Fruit fly (Drosophila melanogaster) whole organism, embryonic: ENCODE results near the gene kat-60L1.

Experiments
- Ada2b ChIP-seq: fragments of 200-800 bp; sonication (Bioruptor generic); IDR thresholded peaks from 2 replicates; pipeline ENCODE4 v1.3.6; 2022; ENCODE audit warnings: missing biosample characterization, missing genetic modification characterization
- Antp ChIP-seq: fragments of 200-800 bp; sonication (Bioruptor generic); optimal IDR thresholded peaks from 3 replicates; lab custom pipeline; 2016; ENCODE audit warnings: missing biosample characterization, missing genetic modification characterization
- Bgb ChIP-seq: fragments of 200-800 bp; sonication (Bioruptor generic); IDR thresholded peaks from 2 replicates; pipeline ENCODE4 v1.3.6; 2022; ENCODE audit warnings: missing biosample characterization, missing genetic modification characterization; ENCODE audit not compliant: partially characterized antibody
- CG11560 ChIP-seq: fragments of 200-800 bp; sonication (Bioruptor generic); IDR thresholded peaks from 3 replicates; pipeline ENCODE4 v1.3.6; 2022; ENCODE audit warnings: missing biosample characterization, missing genetic modification characterization
- CG12071 ChIP-seq: fragments of 200-800 bp; sonication (Bioruptor generic); optimal IDR thresholded peaks from 3 replicates; lab custom pipeline; 2018; ENCODE audit warnings: missing biosample characterization, mild to moderate bottlenecking, missing genetic modification characterization
- CG12299 ChIP-seq: fragments of 200-800 bp; sonication (Bioruptor generic); optimal IDR thresholded peaks from 2 replicates; lab custom pipeline; 2018; ENCODE audit warnings: missing biosample characterization, mild to moderate bottlenecking, missing genetic modification characterization
- CG12769 ChIP-seq: fragments of 200-800 bp; sonication (Bioruptor generic); optimal IDR thresholded peaks from 2 replicates; lab custom pipeline; 2019; ENCODE audit warnings: missing biosample characterization, mild to moderate bottlenecking, missing genetic modification characterization, moderate library complexity
- CG15269 ChIP-seq: fragments of 200-800 bp; sonication (Bioruptor generic); optimal IDR thresholded peaks from 2 replicates; lab custom pipeline; 2018; ENCODE audit warnings: missing biosample characterization, mild to moderate bottlenecking, missing genetic modification characterization, moderate library complexity
- CG15479 ChIP-seq: fragments of 200-800 bp; sonication (Bioruptor generic); optimal IDR thresholded peaks from 3 replicates; lab custom pipeline; 2019; ENCODE audit warnings: missing biosample characterization, mild to moderate bottlenecking, missing genetic modification characterization, moderate library complexity
- CG16815 ChIP-seq: fragments of 200-800 bp; sonication (Bioruptor generic); optimal IDR thresholded peaks from 3 replicates; lab custom pipeline; 2017; ENCODE audit warnings: missing biosample characterization, mild to moderate bottlenecking, missing genetic modification characterization
- CG2199 ChIP-seq: fragments of 200-800 bp; sonication (Bioruptor generic); IDR thresholded peaks from 3 replicates; pipeline ENCODE4 v1.3.6; 2022; ENCODE audit warnings: missing biosample characterization, missing genetic modification characterization
- CG2889 ChIP-seq: fragments of 200-800 bp; sonication (Bioruptor generic); IDR thresholded peaks from 3 replicates; pipeline ENCODE4 v1.3.6; 2022; ENCODE audit warnings: missing biosample characterization, missing genetic modification characterization
- CG33557 ChIP-seq: fragments of 200-800 bp; sonication (Bioruptor generic); optimal IDR thresholded peaks from 2 replicates; lab custom pipeline; 2019; ENCODE audit warnings: missing biosample characterization, mild to moderate bottlenecking, missing genetic modification characterization, moderate library complexity
- CG3407 ChIP-seq: fragments of 200-800 bp; sonication (Bioruptor generic); optimal IDR thresholded peaks from 2 replicates; lab custom pipeline; 2018; ENCODE audit warnings: missing biosample characterization, mild to moderate bottlenecking, missing genetic modification characterization
- CG4328 ChIP-seq: fragments of 200-800 bp; sonication (Bioruptor generic); optimal IDR thresholded peaks from 3 replicates; lab custom pipeline; 2017; ENCODE audit warnings: missing biosample characterization, missing genetic modification reagents, missing genetic modification characterization
- CG43689 ChIP-seq: fragments of 200-800 bp; sonication (Bioruptor generic); IDR thresholded peaks from 2 replicates; pipeline ENCODE4 v1.3.6; 2022; ENCODE audit warnings: missing biosample characterization, missing genetic modification characterization
- CG4820 ChIP-seq: fragments of 200-800 bp; sonication (Bioruptor generic); optimal IDR thresholded peaks from 3 replicates; lab custom pipeline; 2016; ENCODE audit warnings: missing biosample characterization, missing genetic modification characterization
- CG5953 ChIP-seq: fragments of 200-800 bp; sonication (Bioruptor generic); IDR thresholded peaks from 2 replicates; pipeline ENCODE4 v1.3.6; 2022; ENCODE audit warnings: missing biosample characterization, missing genetic modification characterization
- CG6765 ChIP-seq: fragments of 200-800 bp; sonication (Bioruptor generic); optimal IDR thresholded peaks from 3 replicates; lab custom pipeline; 2017; ENCODE audit warnings: missing biosample characterization, mild to moderate bottlenecking, missing genetic modification characterization
- CG7357 ChIP-seq: fragments of 200-800 bp; sonication (Bioruptor generic); IDR thresholded peaks from 3 replicates; pipeline ENCODE4 v1.3.6; 2022; ENCODE audit warnings: missing biosample characterization, missing genetic modification characterization
- CG7556 ChIP-seq: fragments of 200-800 bp; sonication (Bioruptor generic); optimal IDR thresholded peaks from 2 replicates; lab custom pipeline; 2017; ENCODE audit warnings: missing biosample characterization, mild to moderate bottlenecking, missing genetic modification characterization
- CG7786 ChIP-seq: fragments of 200-800 bp; sonication (Bioruptor generic); optimal IDR thresholded peaks from 2 replicates; lab custom pipeline; 2016; ENCODE audit warnings: missing biosample characterization, missing genetic modification characterization
- CG7839 ChIP-seq: fragments of 200-800 bp; sonication (Bioruptor generic); optimal IDR thresholded peaks from 3 replicates; lab custom pipeline; 2018; ENCODE audit warnings: missing biosample characterization, mild to moderate bottlenecking, missing genetic modification characterization, moderate library complexity
- CG8359 ChIP-seq: fragments of 200-800 bp; sonication (Bioruptor generic); optimal IDR thresholded peaks from 2 replicates; lab custom pipeline; 2017; ENCODE audit warnings: missing biosample characterization, mild to moderate bottlenecking, missing genetic modification characterization, borderline replicate concordance
- CG9876 ChIP-seq: fragments of 200-800 bp; sonication (Bioruptor generic); optimal IDR thresholded peaks from 2 replicates; lab custom pipeline; 2016; ENCODE audit warnings: missing biosample characterization, missing genetic modification characterization
- Chrac-16 ChIP-seq: fragments of 200-800 bp; sonication (Bioruptor generic); optimal IDR thresholded peaks from 3 replicates; lab custom pipeline; 2016; ENCODE audit warnings: missing biosample characterization, missing genetic modification characterization
- CrebB ChIP-seq: fragments of 200-800 bp; sonication (Bioruptor generic); optimal IDR thresholded peaks from 3 replicates; lab custom pipeline; 2018; ENCODE audit warnings: missing biosample characterization, mild to moderate bottlenecking, missing genetic modification characterization
- Dip2 ChIP-seq: fragments of 200-800 bp; sonication (Bioruptor generic); IDR thresholded peaks from 2 replicates; pipeline ENCODE4 v1.3.6; 2022; ENCODE audit warnings: missing biosample characterization, missing genetic modification characterization
- HHEX ChIP-seq: fragments of 200-800 bp; sonication (Bioruptor generic); optimal IDR thresholded peaks from 3 replicates; lab custom pipeline; 2017; ENCODE audit warnings: missing biosample characterization, mild to moderate bottlenecking, missing genetic modification characterization, missing genetic modification reagents
- Nf-YB ChIP-seq: fragments of 200-800 bp; sonication (Bioruptor generic); optimal IDR thresholded peaks from 3 replicates; lab custom pipeline; 2019; ENCODE audit warnings: missing biosample characterization, mild to moderate bottlenecking, missing genetic modification characterization, moderate library complexity
- Sin3A ChIP-seq: fragments of >200 bp; optimal IDR thresholded peaks from 2 replicates; lab custom pipeline; 2018
- Sox102F ChIP-seq: fragments of 200-800 bp; sonication (Bioruptor generic); optimal IDR thresholded peaks from 2 replicates; lab custom pipeline; 2018; ENCODE audit warnings: missing biosample characterization, mild to moderate bottlenecking, missing genetic modification characterization, moderate library complexity
- Stat92E ChIP-seq, 3 experiments: fragments of >200 bp in 2 of 3; fragments of 200-800 bp in 1 of 3; sonication (Bioruptor generic) in 1 of 3; optimal IDR thresholded peaks; 2 replicates each; lab custom pipeline; 2017 to 2019; ENCODE audit warnings: missing biosample characterization in 3 of 3, missing genetic modification characterization in 3 of 3, mild to moderate bottlenecking in 1 of 3, moderate library complexity in 1 of 3
- Vsx1 ChIP-seq: fragments of 200-800 bp; sonication (Bioruptor generic); optimal IDR thresholded peaks from 2 replicates; lab custom pipeline; 2017; ENCODE audit warnings: missing biosample characterization, mild to moderate bottlenecking, missing genetic modification characterization, missing genetic modification reagents
- al ChIP-seq: fragments of 200-800 bp; sonication (Bioruptor generic); IDR thresholded peaks from 2 replicates; pipeline ENCODE4 v1.3.6; 2022; ENCODE audit warnings: missing biosample characterization, missing genetic modification characterization
- chif ChIP-seq, 2 experiments: fragments of 200-800 bp; sonication (Bioruptor generic); optimal IDR thresholded peaks; 3 replicates each; lab custom pipeline; 2016; ENCODE audit warnings: missing biosample characterization in 2 of 2, missing genetic modification characterization in 2 of 2
- corto ChIP-seq: fragments of 200-800 bp; sonication (Bioruptor generic); optimal IDR thresholded peaks from 2 replicates; lab custom pipeline; 2016; ENCODE audit warnings: missing biosample characterization, mild to moderate bottlenecking, missing genetic modification characterization, moderate library complexity
- disco-r ChIP-seq: fragments of 200-800 bp; sonication (Bioruptor generic); optimal IDR thresholded peaks from 2 replicates; lab custom pipeline; 2016; ENCODE audit warnings: missing biosample characterization, missing genetic modification characterization
- dpn ChIP-seq, 2 experiments: fragments of 200-800 bp; sonication (Bioruptor generic); optimal IDR thresholded peaks; 3 replicates each; lab custom pipeline; 2016; ENCODE audit warnings: missing biosample characterization in 2 of 2, missing genetic modification characterization in 2 of 2
- fd102C ChIP-seq: fragments of 200-800 bp; sonication (Bioruptor generic); optimal IDR thresholded peaks from 2 replicates; lab custom pipeline; 2018; ENCODE audit warnings: missing biosample characterization, mild to moderate bottlenecking, missing genetic modification characterization, moderate library complexity
- gt ChIP-seq: fragments of 200-800 bp; sonication (Bioruptor generic); IDR thresholded peaks from 2 replicates; pipeline ENCODE4 v1.3.6; 2022; ENCODE audit warnings: missing biosample characterization, missing genetic modification characterization
- her ChIP-seq: fragments of 200-800 bp; sonication (Bioruptor generic); optimal IDR thresholded peaks from 2 replicates; lab custom pipeline; 2016; ENCODE audit warnings: missing biosample characterization, missing genetic modification characterization
- lmd ChIP-seq: fragments of 200-800 bp; sonication (Bioruptor generic); IDR thresholded peaks from 2 replicates; pipeline ENCODE4 v1.3.6; 2022; ENCODE audit warnings: missing biosample characterization, missing genetic modification characterization
- nau ChIP-seq: fragments of 200-800 bp; sonication (Bioruptor generic); optimal IDR thresholded peaks from 3 replicates; lab custom pipeline; 2017; ENCODE audit warnings: missing biosample characterization, mild to moderate bottlenecking, missing genetic modification characterization, missing genetic modification reagents
- nom ChIP-seq: fragments of 200-800 bp; sonication (Bioruptor generic); optimal IDR thresholded peaks from 2 replicates; lab custom pipeline; 2017; ENCODE audit warnings: missing biosample characterization, missing genetic modification characterization, mild to moderate bottlenecking, moderate library complexity, missing genetic modification reagents
- ro ChIP-seq: fragments of 200-800 bp; sonication (Bioruptor generic); IDR thresholded peaks from 2 replicates; pipeline ENCODE4 v1.3.6; 2022; ENCODE audit warnings: missing biosample characterization, missing genetic modification characterization
- so ChIP-seq: fragments of 200-800 bp; sonication (Bioruptor generic); IDR thresholded peaks from 3 replicates; pipeline ENCODE4 v1.3.6; 2022; ENCODE audit warnings: missing biosample characterization, missing genetic modification characterization
- tup ChIP-seq: fragments of 200-800 bp; sonication (Bioruptor generic); optimal IDR thresholded peaks from 2 replicates; lab custom pipeline; 2016; ENCODE audit warnings: missing biosample characterization, mild to moderate bottlenecking, missing genetic modification characterization, moderate library complexity
- tx ChIP-seq: fragments of 200-800 bp; sonication (Bioruptor generic); optimal IDR thresholded peaks from 2 replicates; lab custom pipeline; 2016; ENCODE audit warnings: missing biosample characterization, missing genetic modification characterization
- zfh2 ChIP-seq: fragments of 200-800 bp; sonication (Bioruptor generic); optimal IDR thresholded peaks from 2 replicates; lab custom pipeline; 2016; ENCODE audit warnings: missing biosample characterization, missing genetic modification characterization

Gene kat-60L1

DNA sequence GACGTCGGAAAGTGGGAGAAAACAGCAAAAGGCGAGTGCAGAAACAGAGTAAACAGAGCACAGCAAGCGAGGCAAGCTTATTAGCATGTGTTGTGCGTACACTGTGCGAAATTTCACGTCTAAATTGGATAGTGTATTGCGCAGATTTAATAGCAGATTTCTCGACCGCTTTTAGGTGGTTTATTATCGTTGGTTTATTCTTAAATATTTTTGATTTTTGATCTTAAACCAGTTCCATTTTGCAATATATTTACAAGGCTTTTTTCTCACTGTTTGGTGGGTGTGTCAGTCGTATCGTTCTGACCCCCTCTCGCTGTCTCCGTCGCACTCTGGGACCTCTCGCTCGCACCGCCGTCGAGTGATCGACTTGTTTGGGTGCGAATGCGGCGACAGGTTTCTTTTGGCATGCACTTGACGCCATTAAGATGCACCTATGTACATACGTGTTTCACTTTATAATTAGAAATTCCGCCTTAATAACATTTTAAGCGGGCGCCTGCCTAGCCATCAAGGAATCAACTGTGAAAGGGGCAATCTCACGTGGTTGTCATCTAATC is 52.5 kb downstream of the kat-60L1 start (continued):
- TF ChIP-seq dpn (GFP tag; optimal IDR thresholded peaks at IDR 0.05; lab: Kevin White, UChicago): peak in 1 of 2 experiments; percentile 11
- no peak for TF ChIP-seq Chrac-16
- TF ChIP-seq tup (GFP tag; lab: Kevin White, UChicago): no peak
- TF ChIP-seq HHEX (GFP tag; lab: Kevin White, UChicago): no peak
- peak; percentile 11 for TF ChIP-seq Antp (GFP tag; lab: Kevin White, UChicago)
- no peak for TF ChIP-seq CG2199 (GFP tag; lab: Robert Waterston, UW)
- TF ChIP-seq Sin3A: no peak
- peak; percentile 26; the same call in 1 of the 2 replicates for TF ChIP-seq Ada2b (GFP tag; lab: Robert Waterston, UW)
- TF ChIP-seq CG43689 (GFP tag; lab: Robert Waterston, UW): no peak
- TF ChIP-seq CG4820 (GFP tag; lab: Kevin White, UChicago): peak; percentile 9
- no peak for TF ChIP-seq CG15479 (GFP tag; lab: Kevin White, UChicago)
- no peak for TF ChIP-seq CG4328 (GFP tag; lab: Kevin White, UChicago)
- TF ChIP-seq her: no peak
- TF ChIP-seq CG12299 (tag; lab: Kevin White, UChicago): no peak
- TF ChIP-seq CG7556 (GFP tag; lab: Kevin White, UChicago): no peak
- no peak for TF ChIP-seq zfh2
- TF ChIP-seq lmd: 0 out of 2 replicates have a peak, but pooled peaks have one; percentile 14
- no peak for TF ChIP-seq CG11560
- no peak for TF ChIP-seq CrebB (tag; lab: Kevin White, UChicago)
- TF ChIP-seq tx: no peak
- TF ChIP-seq gt (GFP tag; lab: Robert Waterston, UW): no peak
- no peak for TF ChIP-seq Stat92E (GFP tag; optimal IDR thresholded peaks at IDR 0.05; lab: Kevin White, UChicago)
- TF ChIP-seq CG7786 (GFP tag; lab: Kevin White, UChicago): no peak
- TF ChIP-seq Nf-YB: no peak
- TF ChIP-seq CG6765 (GFP tag; lab: Kevin White, UChicago): no peak
- TF ChIP-seq corto (GFP tag; lab: Kevin White, UChicago): peak; percentile 36
- TF ChIP-seq CG2889 (GFP tag; lab: Robert Waterston, UW): no peak
- TF ChIP-seq CG7357 (GFP tag; lab: Robert Waterston, UW): no peak
- no peak for TF ChIP-seq CG12071 (GFP tag; lab: Kevin White, UChicago)
- TF ChIP-seq CG7839 (tag; lab: Kevin White, UChicago): peak; percentile 32
- TF ChIP-seq so (GFP tag; lab: Robert Waterston, UW): 0 out of 3 replicates have a peak, but pooled peaks have one; percentile 39
- no peak for TF ChIP-seq CG3407
- no peak for TF ChIP-seq CG8359
- no peak for TF ChIP-seq CG9876 (GFP tag; lab: Kevin White, UChicago)
- TF ChIP-seq CG16815 (GFP tag; lab: Kevin White, UChicago): no peak
- no peak for TF ChIP-seq nom
- TF ChIP-seq Bgb (GFP tag; lab: Robert Waterston, UW): no peak
- peak; percentile 9 for TF ChIP-seq CG15269 (tag; lab: Kevin White, UChicago)
- TF ChIP-seq CG33557 (GFP tag; lab: Kevin White, UChicago): no peak
- TF ChIP-seq fd102C (GFP tag; lab: Kevin White, UChicago): no peak
- TF ChIP-seq CG12769 (tag; lab: Kevin White, UChicago): no peak
- no peak for TF ChIP-seq disco-r (GFP tag; lab: Kevin White, UChicago)
- TF ChIP-seq CG5953 (GFP tag; lab: Robert Waterston, UW): no peak
- no peak for TF ChIP-seq Dip2 (GFP tag; lab: Robert Waterston, UW)
- TF ChIP-seq nau (GFP tag; lab: Kevin White, UChicago): no peak
- TF ChIP-seq Vsx1 (GFP tag; lab: Kevin White, UChicago): no peak
- TF ChIP-seq Sox102F: peak; percentile 42
- TF ChIP-seq ro: no peak
- TF ChIP-seq al (GFP tag; lab: Robert Waterston, UW): 0 out of 2 replicates have a peak, but pooled peaks have one; percentile 28
- no peak for TF ChIP-seq chif (GFP tag; optimal IDR thresholded peaks at IDR 0.05; lab: Kevin White, UChicago)
